Fruit fly (Drosophila melanogaster): ENCODE measurements around the gene GstD9.

GstD9 gene

dm6 chr3R:12345989-12346388 is 21.4 kb downstream of the GstD9 start (continued):
- TF ChIP-seq phol (tag; optimal IDR thresholded peaks at IDR 0.05) (peak; percentile 41), lilli (GFP tag; optimal IDR thresholded peaks at IDR 0.05) (no peak), Trl (optimal IDR thresholded peaks at IDR 0.05) (no peak), Trl (GFP tag; optimal IDR thresholded peaks at IDR 0.05) (no peak), PHDP (tag; optimal IDR thresholded peaks at IDR 0.05) (no peak), Opbp (GFP tag; IDR thresholded peaks at IDR 0.05; ENCODE audit: partially characterized antibody) (no peak), CG4424 (GFP tag; optimal IDR thresholded peaks at IDR 0.05) (peak; percentile 2), CG14710 (tag; optimal IDR thresholded peaks at IDR 0.05) (peak; percentile 19), pan (optimal IDR thresholded peaks at IDR 0.05) (no peak), pan (GFP tag; optimal IDR thresholded peaks at IDR 0.05 in 1 of 2, IDR thresholded peaks at IDR 0.05 in 1 of 2) (no peak), CG10321 (GFP tag; IDR thresholded peaks at IDR 0.05) (no peak), Elba2 (GFP tag; optimal IDR thresholded peaks at IDR 0.05) (no peak), D19A (tag; optimal IDR thresholded peaks at IDR 0.05) (peak; percentile 11), hb (GFP tag; IDR thresholded peaks at IDR 0.05; ENCODE audit: partially characterized antibody) (no peak), CG14860 (GFP tag; IDR thresholded peaks at IDR 0.05; ENCODE audit: partially characterized antibody) (no peak), zfh1 (GFP tag; IDR thresholded peaks at IDR 0.05) (no peak)

dm6 chr3R:12344914-12345549 is 22.3 kb downstream of the GstD9 start:
- TF ChIP-seq CG8290 (GFP tag; optimal IDR thresholded peaks at IDR 0.05) (peak; percentile 94), CG8290 (tag; optimal IDR thresholded peaks at IDR 0.05) (peak in 1 of 2 experiments; percentile 81), CG17612 (GFP tag; IDR thresholded peaks at IDR 0.05) (peak; percentile 89), CG16815 (GFP tag; optimal IDR thresholded peaks at IDR 0.05) (no peak), D19A (tag; optimal IDR thresholded peaks at IDR 0.05) (peak; percentile 68), mirr (GFP tag; optimal IDR thresholded peaks at IDR 0.05) (no peak), sqz (GFP tag; optimal IDR thresholded peaks at IDR 0.05) (peak; percentile 12), gem (tag; optimal IDR thresholded peaks at IDR 0.05) (peak; percentile 17)

- TF ChIP-seq wdn (GFP tag; IDR thresholded peaks at IDR 0.05) = no peak
- TF ChIP-seq cg (GFP tag; optimal IDR thresholded peaks at IDR 0.05) = no peak
Observed at dm6 chr3R:12341374-12341773, 26.0 kb downstream of the GstD9 start, which contains the start of gene Sgsf. Gene Sgsf (plus strand): TSS chr3R:12341674.

dm6 chr3R:12329827-12330226 is 37.5 kb downstream of the GstD9 start:
- TF ChIP-seq Bgb (GFP tag; IDR thresholded peaks at IDR 0.05; ENCODE audit: partially characterized antibody) = peak; percentile 14; the same call in 1 of the 2 replicates
- no peak for TF ChIP-seq Opbp (GFP tag; IDR thresholded peaks at IDR 0.05; ENCODE audit: partially characterized antibody)
- TF ChIP-seq nerfin-1 (tag; optimal IDR thresholded peaks at IDR 0.05) = peak; percentile 59
- no peak for TF ChIP-seq Trl (optimal IDR thresholded peaks at IDR 0.05)
- TF ChIP-seq Trl (GFP tag; optimal IDR thresholded peaks at IDR 0.05) = no peak
- TF ChIP-seq CG32767 (GFP tag; IDR thresholded peaks at IDR 0.05) = no peak
- TF ChIP-seq Dip3 (GFP tag; optimal IDR thresholded peaks at IDR 0.05) = no peak
- TF ChIP-seq Hr51 (GFP tag; optimal IDR thresholded peaks at IDR 0.05) = peak in 1 of 2 experiments; percentile 25
- no peak for TF ChIP-seq sr (GFP tag; IDR thresholded peaks at IDR 0.05)
- no peak for TF ChIP-seq Dbx (GFP tag; IDR thresholded peaks at IDR 0.05)
- no peak for TF ChIP-seq dmrt99B (tag; optimal IDR thresholded peaks at IDR 0.05)
- TF ChIP-seq trh (GFP tag; optimal IDR thresholded peaks at IDR 0.05) = no peak
- TF ChIP-seq abd-A (tag; optimal IDR thresholded peaks at IDR 0.05) = peak; percentile 43
- TF ChIP-seq mirr (GFP tag; optimal IDR thresholded peaks at IDR 0.05) = peak; percentile 50
- TF ChIP-seq Deaf1 (tag; optimal IDR thresholded peaks at IDR 0.05) = peak; percentile 43
- no peak for TF ChIP-seq ab (GFP tag; optimal IDR thresholded peaks at IDR 0.05)
- TF ChIP-seq oc (tag; optimal IDR thresholded peaks at IDR 0.05) = peak; percentile 50
- TF ChIP-seq lmd (GFP tag; IDR thresholded peaks at IDR 0.05) = no peak
- TF ChIP-seq sima (GFP tag; optimal IDR thresholded peaks at IDR 0.05) = no peak
- TF ChIP-seq Jarid2 (GFP tag; optimal IDR thresholded peaks at IDR 0.05) = no peak
- TF ChIP-seq run (tag; optimal IDR thresholded peaks at IDR 0.05) = peak; percentile 93
- no peak for TF ChIP-seq CG17912 (GFP tag; optimal IDR thresholded peaks at IDR 0.05)
- TF ChIP-seq ewg (GFP tag; optimal IDR thresholded peaks at IDR 0.05) = no peak
- no peak for TF ChIP-seq ttk (GFP tag; IDR thresholded peaks at IDR 0.05)
- no peak for TF ChIP-seq hbn (GFP tag; IDR thresholded peaks at IDR 0.05; ENCODE audit: partially characterized antibody)
